Fruit fly (Drosophila melanogaster): ENCODE measurements around the gene SNF4Agamma.

SNF4Agamma gene

DNA sequence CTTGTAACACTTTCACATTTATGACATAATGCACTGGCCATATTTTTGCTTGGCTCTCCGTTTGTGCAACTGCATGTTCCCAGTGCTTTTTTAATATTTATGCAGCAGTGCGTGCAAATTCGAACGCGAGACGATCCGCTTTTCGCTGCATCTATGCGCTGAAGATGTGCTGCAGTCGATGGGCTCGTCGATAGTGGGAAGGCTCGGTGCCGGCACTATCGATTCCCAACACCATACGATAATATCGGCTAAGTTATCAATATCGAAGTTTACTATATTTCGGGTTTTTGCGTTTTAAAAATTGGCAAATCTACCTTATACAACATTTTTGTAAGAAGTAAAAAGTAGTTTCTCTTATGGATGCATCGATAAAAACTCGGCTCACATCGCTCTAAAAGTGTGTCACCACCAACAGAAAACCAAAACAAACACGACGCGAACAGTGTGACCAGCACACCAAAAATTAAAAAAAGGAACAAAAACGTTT, 42.9 kb upstream of the SNF4Agamma start, which contains the start of gene RhoGAP93B (continued):
- TF ChIP-seq CG6791 (GFP tag; IDR thresholded peaks at IDR 0.05; ENCODE audit: partially characterized antibody) = peak; percentile 99
- TF ChIP-seq CG42726 (GFP tag; IDR thresholded peaks at IDR 0.05; ENCODE audit: partially characterized antibody) = peak; percentile 100
- TF ChIP-seq zen (tag; optimal IDR thresholded peaks at IDR 0.05) = peak; percentile 86
- peak; percentile 82 for TF ChIP-seq Fer2 (tag; optimal IDR thresholded peaks at IDR 0.05)
- peak; percentile 81 for TF ChIP-seq Ravus (GFP tag; IDR thresholded peaks at IDR 0.05)
- TF ChIP-seq CG2889 (GFP tag; IDR thresholded peaks at IDR 0.05) = peak; percentile 74; the same call in 2 of the 3 replicates
- peak; percentile 64 for TF ChIP-seq ftz-f1 (GFP tag; optimal IDR thresholded peaks at IDR 0.05)
- peak; percentile 100 for TF ChIP-seq HLH4C (GFP tag; IDR thresholded peaks at IDR 0.05; ENCODE audit: partially characterized antibody)
- peak; percentile 93 for TF ChIP-seq slbo (GFP tag; IDR thresholded peaks at IDR 0.05)
- peak; percentile 87 for TF ChIP-seq lmd (GFP tag; IDR thresholded peaks at IDR 0.05)
- TF ChIP-seq jing (GFP tag; optimal IDR thresholded peaks at IDR 0.05) = no peak
- peak; percentile 93 for TF ChIP-seq CG7372 (GFP tag; IDR thresholded peaks at IDR 0.05)
- peak; percentile 79 for TF ChIP-seq CG3838 (GFP tag; optimal IDR thresholded peaks at IDR 0.05)
- peak; percentile 64 for TF ChIP-seq kay (GFP tag; optimal IDR thresholded peaks at IDR 0.05)
- TF ChIP-seq CG4730 (GFP tag; IDR thresholded peaks at IDR 0.05) = peak; percentile 81
- peak; percentile 79 for TF ChIP-seq CG12155 (GFP tag; optimal IDR thresholded peaks at IDR 0.05)
- TF ChIP-seq CG4424 (GFP tag; optimal IDR thresholded peaks at IDR 0.05) = peak; percentile 78
- peak; percentile 92 for TF ChIP-seq zfh2 (GFP tag; optimal IDR thresholded peaks at IDR 0.05)
- TF ChIP-seq CG17912 (GFP tag; optimal IDR thresholded peaks at IDR 0.05) = peak; percentile 43
- peak; percentile 58 for TF ChIP-seq dan (GFP tag; IDR thresholded peaks at IDR 0.05)
- no peak for TF ChIP-seq pros (GFP tag; optimal IDR thresholded peaks at IDR 0.05)
- peak; percentile 80 for TF ChIP-seq peb (GFP tag; IDR thresholded peaks at IDR 0.05)
- peak; percentile 88 for TF ChIP-seq Fer1 (GFP tag; optimal IDR thresholded peaks at IDR 0.05)
- TF ChIP-seq GATAe (GFP tag; conservative IDR thresholded peaks at IDR 0.05) = peak; percentile 73; the same call in 1 of the 2 replicates
- peak; percentile 35 for TF ChIP-seq tup (GFP tag; optimal IDR thresholded peaks at IDR 0.05)
- peak; percentile 37 for TF ChIP-seq ewg (GFP tag; optimal IDR thresholded peaks at IDR 0.05)
- TF ChIP-seq CG1792 (GFP tag; optimal IDR thresholded peaks at IDR 0.05) = peak; percentile 92
- TF ChIP-seq luna (GFP tag; optimal IDR thresholded peaks at IDR 0.05) = peak; percentile 53
- peak; percentile 68; the same call in 1 of the 2 replicates for TF ChIP-seq toy (GFP tag; IDR thresholded peaks at IDR 0.05)
- peak; percentile 69 for TF ChIP-seq jigr1 (GFP tag; IDR thresholded peaks at IDR 0.05)
- peak; percentile 74 for TF ChIP-seq NfI (GFP tag; optimal IDR thresholded peaks at IDR 0.05)
- TF ChIP-seq cwo (GFP tag; optimal IDR thresholded peaks at IDR 0.05) = peak; percentile 71
- peak; percentile 76 for TF ChIP-seq CG8290 (GFP tag; optimal IDR thresholded peaks at IDR 0.05)
- TF ChIP-seq CG8290 (tag; optimal IDR thresholded peaks at IDR 0.05) = peak in 1 of 2 experiments; percentile 13
- peak; percentile 74 for TF ChIP-seq CG1602 (GFP tag; optimal IDR thresholded peaks at IDR 0.05)
- TF ChIP-seq CG3847 (GFP tag; IDR thresholded peaks at IDR 0.05) = peak; percentile 92
- TF ChIP-seq Usf (GFP tag; optimal IDR thresholded peaks at IDR 0.05) = peak; percentile 34
- no peak for TF ChIP-seq CG2678 (tag; optimal IDR thresholded peaks at IDR 0.05)
- peak; percentile 79 for TF ChIP-seq Hmr (GFP tag; optimal IDR thresholded peaks at IDR 0.05)
- peak; percentile 88 for TF ChIP-seq hkb (optimal IDR thresholded peaks at IDR 0.05)
- TF ChIP-seq hkb (GFP tag; IDR thresholded peaks at IDR 0.05) = peak; percentile 92
- peak; percentile 87 for TF ChIP-seq phol (tag; optimal IDR thresholded peaks at IDR 0.05)
- TF ChIP-seq tll (GFP tag; optimal IDR thresholded peaks at IDR 0.05) = peak in 1 of 2 experiments; percentile 29
- peak; percentile 73 to 76 for TF ChIP-seq chif (GFP tag; optimal IDR thresholded peaks at IDR 0.05)
- peak; percentile 85 for TF ChIP-seq Mrtf (GFP tag; IDR thresholded peaks at IDR 0.05)
- peak; percentile 8 for TF ChIP-seq CG12219 (GFP tag; optimal IDR thresholded peaks at IDR 0.05)
- TF ChIP-seq dysf (GFP tag; IDR thresholded peaks at IDR 0.05) = peak; percentile 88
- no peak for TF ChIP-seq slou (GFP tag; optimal IDR thresholded peaks at IDR 0.05)
- TF ChIP-seq Optix (GFP tag; IDR thresholded peaks at IDR 0.05) = peak; percentile 95
- peak; percentile 50 for TF ChIP-seq az2 (GFP tag; optimal IDR thresholded peaks at IDR 0.05)
- peak; percentile 90 for TF ChIP-seq CG11085 (GFP tag; IDR thresholded peaks at IDR 0.05)
